Fruit fly (Drosophila melanogaster): Measurements from ENCODE around the gene CG7328.

DNA sequence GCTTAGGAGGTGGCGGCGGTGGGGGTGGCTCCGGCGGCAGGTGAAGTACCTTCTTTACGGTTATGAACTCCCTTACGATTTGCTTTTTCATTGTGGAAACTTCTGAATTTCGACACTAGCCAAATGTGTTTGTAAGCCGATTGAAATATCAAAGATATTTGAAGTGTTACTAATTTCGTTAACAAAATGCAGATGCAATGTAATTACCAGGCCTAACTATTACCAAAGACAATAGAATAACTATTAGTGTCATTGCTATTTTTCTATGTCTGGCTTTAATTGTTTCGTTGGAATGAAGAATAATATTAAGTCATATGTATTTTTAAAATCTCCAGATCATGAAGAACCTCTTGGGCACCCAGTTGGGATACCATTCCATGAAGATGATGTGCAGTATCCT, 7.2 kb downstream of the CG7328 start, which contains the start of gene CG7335:
- TF ChIP-seq CG8478 (optimal IDR thresholded peaks at IDR 0.05) (no peak), CTCF (optimal IDR thresholded peaks at IDR 0.05) (no peak)

All from S2 (cell line).